Fruit fly (Drosophila melanogaster) whole organism, embryonic: ENCODE results near the gene CG14731.
A peak's percentile ranks its signal among the peaks of the same experiment; 100 is the strongest.

Experiments used
- Antp ChIP-seq: fragments of 200-800 bp; sonication (Bioruptor generic); optimal IDR thresholded peaks from 3 replicates; lab custom pipeline; 2016; ENCODE audit warnings: missing biosample characterization, missing genetic modification characterization
- Atf-2 ChIP-seq: fragments of 200-800 bp; sonication (Bioruptor generic); optimal IDR thresholded peaks from 2 replicates; lab custom pipeline; 2016; ENCODE audit warnings: missing biosample characterization, missing genetic modification characterization
- CG10366 ChIP-seq: fragments of 200-800 bp; sonication (Bioruptor generic); IDR thresholded peaks from 2 replicates; pipeline ENCODE4 v1.3.6; 2022; ENCODE audit warnings: missing biosample characterization, missing genetic modification characterization
- CG11723 ChIP-seq: fragments of 200-800 bp; sonication (Bioruptor generic); optimal IDR thresholded peaks from 2 replicates; lab custom pipeline; 2017; ENCODE audit warnings: missing biosample characterization, mild to moderate bottlenecking, missing genetic modification characterization
- CG13624 ChIP-seq: fragments of 200-800 bp; sonication (Bioruptor generic); optimal IDR thresholded peaks from 2 replicates; lab custom pipeline; 2016; ENCODE audit warnings: missing biosample characterization, missing genetic modification characterization
- CG15601 ChIP-seq: fragments of 200-800 bp; sonication (Bioruptor generic); optimal IDR thresholded peaks from 3 replicates; lab custom pipeline; 2019; ENCODE audit warnings: missing biosample characterization, mild to moderate bottlenecking, missing genetic modification characterization, moderate library complexity
- CG15696 ChIP-seq: fragments of 200-800 bp; sonication (Bioruptor generic); optimal IDR thresholded peaks from 2 replicates; lab custom pipeline; 2019; ENCODE audit warnings: missing biosample characterization, mild to moderate bottlenecking, missing genetic modification characterization, moderate library complexity
- CG17568 ChIP-seq: fragments of 200-800 bp; sonication (Bioruptor generic); optimal IDR thresholded peaks from 2 replicates; lab custom pipeline; 2018; ENCODE audit warnings: missing biosample characterization, mild to moderate bottlenecking, missing genetic modification characterization, moderate library complexity
- CG17912 ChIP-seq: fragments of 200-800 bp; sonication (Bioruptor generic); optimal IDR thresholded peaks from 2 replicates; lab custom pipeline; 2018; ENCODE audit warnings: missing biosample characterization, mild to moderate bottlenecking, missing genetic modification characterization
- CG31388 ChIP-seq: fragments of 200-800 bp; sonication (Bioruptor generic); optimal IDR thresholded peaks from 2 replicates; lab custom pipeline; 2016; ENCODE audit warnings: missing biosample characterization, missing genetic modification characterization
- CG32767 ChIP-seq: fragments of 200-800 bp; sonication (Bioruptor generic); IDR thresholded peaks from 2 replicates; pipeline ENCODE4 v1.3.6; 2022; ENCODE audit warnings: missing biosample characterization, missing genetic modification characterization
- CG42726 ChIP-seq: fragments of 200-800 bp; sonication (Bioruptor generic); IDR thresholded peaks from 2 replicates; pipeline ENCODE4 v1.3.6; 2022; ENCODE audit warnings: missing biosample characterization, missing genetic modification characterization; ENCODE audit not compliant: partially characterized antibody
- CG4328 ChIP-seq: fragments of 200-800 bp; sonication (Bioruptor generic); optimal IDR thresholded peaks from 3 replicates; lab custom pipeline; 2017; ENCODE audit warnings: missing biosample characterization, missing genetic modification reagents, missing genetic modification characterization
- CG6765 ChIP-seq: fragments of 200-800 bp; sonication (Bioruptor generic); optimal IDR thresholded peaks from 3 replicates; lab custom pipeline; 2017; ENCODE audit warnings: missing biosample characterization, mild to moderate bottlenecking, missing genetic modification characterization
- CG7271 ChIP-seq: fragments of 200-800 bp; sonication (Bioruptor generic); optimal IDR thresholded peaks from 2 replicates; lab custom pipeline; 2018; ENCODE audit warnings: missing biosample characterization, mild to moderate bottlenecking, missing genetic modification characterization, moderate library complexity
- CG8924 ChIP-seq: fragments of 200-800 bp; optimal IDR thresholded peaks from 3 replicates; lab custom pipeline; 2019; ENCODE audit warnings: missing biosample characterization, mild to moderate bottlenecking, missing genetic modification characterization, moderate library complexity
- Fer1 ChIP-seq: fragments of 200-800 bp; sonication (Bioruptor generic); optimal IDR thresholded peaks from 2 replicates; lab custom pipeline; 2017; ENCODE audit warnings: missing biosample characterization, mild to moderate bottlenecking, missing genetic modification characterization
- HmgZ ChIP-seq: fragments of 200-800 bp; sonication (Bioruptor generic); optimal IDR thresholded peaks from 2 replicates; lab custom pipeline; 2018; ENCODE audit warnings: missing biosample characterization, mild to moderate bottlenecking, missing genetic modification characterization
- Hr78 ChIP-seq, 2 experiments: fragments of 200-800 bp in 1 of 2; fragments of >200 bp in 1 of 2; sonication (Bioruptor generic) in 1 of 2; optimal IDR thresholded peaks; 2 replicates each; lab custom pipeline; 2017 to 2019; ENCODE audit warnings: missing biosample characterization in 2 of 2, missing genetic modification characterization in 2 of 2, mild to moderate bottlenecking in 1 of 2, moderate library complexity in 1 of 2
- Meics ChIP-seq: fragments of 200-800 bp; sonication (Bioruptor generic); optimal IDR thresholded peaks from 2 replicates; lab custom pipeline; 2017; ENCODE audit warnings: missing biosample characterization, mild to moderate bottlenecking, missing genetic modification characterization
- Ptx1 ChIP-seq: fragments of 200-800 bp; sonication (Bioruptor generic); IDR thresholded peaks from 2 replicates; pipeline ENCODE4 v1.3.6; 2022; ENCODE audit warnings: missing biosample characterization, missing genetic modification characterization
- TFAM ChIP-seq: fragments of 200-800 bp; sonication (Bioruptor generic); optimal IDR thresholded peaks from 2 replicates; lab custom pipeline; 2017; ENCODE audit warnings: missing biosample characterization, missing genetic modification characterization, inconsistent platforms
- Usf ChIP-seq: fragments of 200-800 bp; sonication (Bioruptor generic); optimal IDR thresholded peaks from 2 replicates; lab custom pipeline; 2017; ENCODE audit warnings: missing genotype, missing biosample characterization, missing genetic modification characterization
- Xbp1 ChIP-seq: fragments of 200-800 bp; sonication (Bioruptor generic); optimal IDR thresholded peaks from 3 replicates; lab custom pipeline; 2016; ENCODE audit warnings: missing biosample characterization, mild to moderate bottlenecking, missing genetic modification characterization
- ac ChIP-seq: fragments of 200-800 bp; sonication (Bioruptor generic); optimal IDR thresholded peaks from 3 replicates; lab custom pipeline; 2017; ENCODE audit warnings: missing biosample characterization, mild to moderate bottlenecking, missing genetic modification characterization
- ase ChIP-seq: fragments of 200-800 bp; sonication (Bioruptor generic); IDR thresholded peaks from 3 replicates; pipeline ENCODE4 v1.3.6; 2022; ENCODE audit warnings: missing biosample characterization, missing genetic modification characterization
- az2 ChIP-seq: fragments of 200-800 bp; sonication (Bioruptor generic); optimal IDR thresholded peaks from 3 replicates; lab custom pipeline; 2016; ENCODE audit warnings: missing biosample characterization, missing genetic modification characterization
- chinmo ChIP-seq: fragments of 200-800 bp; sonication (Bioruptor generic); IDR thresholded peaks from 4 replicates; pipeline ENCODE4 v1.3.6; 2022; ENCODE audit warnings: missing biosample characterization, missing genetic modification characterization; ENCODE audit not compliant: partially characterized antibody
- gro ChIP-seq: fragments of 200-800 bp; sonication (Bioruptor generic); optimal IDR thresholded peaks from 2 replicates; lab custom pipeline; 2016; ENCODE audit warnings: missing biosample characterization, missing genetic modification characterization
- jing ChIP-seq: fragments of 200-800 bp; sonication (Bioruptor generic); optimal IDR thresholded peaks from 2 replicates; lab custom pipeline; 2018; ENCODE audit warnings: missing biosample characterization, mild to moderate bottlenecking, missing genetic modification characterization
- kah ChIP-seq: fragments of 200-800 bp; sonication (Bioruptor generic); optimal IDR thresholded peaks from 2 replicates; lab custom pipeline; 2018; ENCODE audit warnings: missing biosample characterization, mild to moderate bottlenecking, missing genetic modification characterization
- ken ChIP-seq: fragments of 200-800 bp; sonication (Bioruptor generic); IDR thresholded peaks from 3 replicates; pipeline ENCODE4 v1.3.6; 2022; ENCODE audit warnings: missing biosample characterization, missing genetic modification characterization
- lab ChIP-seq: fragments of 200-800 bp; sonication (Bioruptor generic); optimal IDR thresholded peaks from 3 replicates; lab custom pipeline; 2017; ENCODE audit warnings: missing biosample characterization, missing genetic modification characterization, mild to moderate bottlenecking, moderate library complexity, missing genetic modification reagents
- psq ChIP-seq: fragments of 200-800 bp; sonication (Bioruptor generic); optimal IDR thresholded peaks from 2 replicates; lab custom pipeline; 2017; ENCODE audit warnings: missing biosample characterization, missing genetic modification characterization
- sisA ChIP-seq: fragments of 200-800 bp; sonication (Bioruptor generic); IDR thresholded peaks from 2 replicates; pipeline ENCODE4 v1.3.6; 2022; ENCODE audit warnings: missing biosample characterization, missing genetic modification characterization
- sna ChIP-seq: fragments of 200-800 bp; sonication (Bioruptor generic); IDR thresholded peaks from 2 replicates; pipeline ENCODE4 v1.3.6; 2022; ENCODE audit warnings: missing biosample characterization, missing genetic modification characterization; ENCODE audit not compliant: partially characterized antibody
- tll ChIP-seq, 2 experiments: fragments of 200-800 bp in 1 of 2; fragments of >200 bp in 1 of 2; sonication (Bioruptor generic) in 1 of 2; optimal IDR thresholded peaks; 2 replicates each; lab custom pipeline; 2017 to 2019; ENCODE audit warnings: missing biosample characterization in 2 of 2, missing genetic modification characterization in 2 of 2, mild to moderate bottlenecking in 1 of 2, moderate library complexity in 1 of 2
- trem ChIP-seq: fragments of 200-800 bp; optimal IDR thresholded peaks from 3 replicates; lab custom pipeline; 2019; ENCODE audit warnings: missing biosample characterization, mild to moderate bottlenecking, missing genetic modification characterization, moderate library complexity
- vfl ChIP-seq: fragments of 200-800 bp; sonication (Bioruptor generic); optimal IDR thresholded peaks from 2 replicates; lab custom pipeline; 2016; ENCODE audit warnings: missing biosample characterization, missing genetic modification characterization
- wek ChIP-seq: fragments of 200-800 bp; sonication (Bioruptor generic); optimal IDR thresholded peaks from 3 replicates; lab custom pipeline; 2018; ENCODE audit warnings: missing biosample characterization, mild to moderate bottlenecking, missing genetic modification characterization, moderate library complexity

The CG14731 gene

dm6 chr3R:11888038-11888567, 43.0 kb upstream of the CG14731 start (continued):
- TF ChIP-seq tll (GFP tag; optimal IDR thresholded peaks at IDR 0.05; lab: Kevin White, UChicago) (peak in 1 of 2 experiments; percentile 22), Ptx1 (GFP tag; lab: Robert Waterston, UW) (0 out of 2 replicates have a peak, but pooled peaks have one; percentile 16), Xbp1 (peak; percentile 29), lab (GFP tag; lab: Kevin White, UChicago) (no peak), Antp (GFP tag; lab: Kevin White, UChicago) (peak; percentile 0), CG13624 (GFP tag; lab: Kevin White, UChicago) (no peak), CG17568 (GFP tag; lab: Kevin White, UChicago) (no peak), TFAM (no peak), CG32767 (GFP tag; lab: Robert Waterston, UW) (no peak), sna (GFP tag; lab: Robert Waterston, UW) (peak; percentile 45; the same call in 1 of the 2 replicates), CG15696 (peak; percentile 23), Hr78 (GFP tag; optimal IDR thresholded peaks at IDR 0.05; lab: Kevin White, UChicago) (no peak), ac (GFP tag; lab: Kevin White, UChicago) (no peak), CG8924 (no peak), CG11723 (GFP tag; lab: Kevin White, UChicago) (no peak), CG7271 (tag; lab: Kevin White, UChicago) (no peak), az2 (GFP tag; lab: Kevin White, UChicago) (peak; percentile 24), wek (GFP tag; lab: Kevin White, UChicago) (no peak), CG42726 (0 out of 2 replicates have a peak, but pooled peaks have one; percentile 40), HmgZ (tag; lab: Kevin White, UChicago) (no peak), psq (GFP tag; lab: Kevin White, UChicago) (no peak), kah (GFP tag; lab: Kevin White, UChicago) (no peak), CG4328 (GFP tag; lab: Kevin White, UChicago) (no peak)

dm6 chr3R:11893197-11893596, 37.9 kb upstream of the CG14731 start, which contains the start of gene Dnali1:
Gene Dnali1 (minus strand): TSS chr3R:11893297.
- no peak for TF ChIP-seq trem (tag; lab: Kevin White, UChicago)
- no peak for TF ChIP-seq vfl (GFP tag; lab: Kevin White, UChicago)
- no peak for TF ChIP-seq sisA (GFP tag; lab: Robert Waterston, UW)
- TF ChIP-seq Atf-2 (GFP tag; lab: Kevin White, UChicago) = no peak
- no peak for TF ChIP-seq CG17912 (GFP tag; lab: Kevin White, UChicago)
- no peak for TF ChIP-seq CG15601 (tag; lab: Kevin White, UChicago)
- no peak for TF ChIP-seq chinmo (GFP tag; lab: Robert Waterston, UW)
- no peak for TF ChIP-seq gro (GFP tag; lab: Kevin White, UChicago)
- TF ChIP-seq CG10366 (GFP tag; lab: Robert Waterston, UW) = no peak
- TF ChIP-seq ase = no peak
- TF ChIP-seq Fer1 (GFP tag; lab: Kevin White, UChicago) = no peak
- TF ChIP-seq Meics (GFP tag; lab: Kevin White, UChicago) = no peak
- no peak for TF ChIP-seq jing (GFP tag; lab: Kevin White, UChicago)
- no peak for TF ChIP-seq Usf (GFP tag; lab: Kevin White, UChicago)
- no peak for TF ChIP-seq ken
- TF ChIP-seq CG31388 = no peak
- no peak for TF ChIP-seq CG6765
